Fruit fly (Drosophila melanogaster) whole organism, embryonic: ENCODE measurements around the gene foxo.

Experiments
- B-H1 ChIP-seq: fragments of 200-800 bp; sonication (Bioruptor generic); IDR thresholded peaks from 3 replicates; pipeline ENCODE4 v1.3.6; 2022; ENCODE audit warnings: missing biosample characterization, missing genetic modification characterization
- CG10959 ChIP-seq: fragments of 200-800 bp; sonication (Bioruptor generic); IDR thresholded peaks from 2 replicates; pipeline ENCODE4 v1.3.6; 2022; ENCODE audit warnings: missing biosample characterization, missing genetic modification characterization
- CG12104 ChIP-seq: fragments of 200-800 bp; sonication (Bioruptor generic); optimal IDR thresholded peaks from 3 replicates; lab custom pipeline; 2016; ENCODE audit warnings: missing biosample characterization, missing genetic modification characterization
- CG13296 ChIP-seq: fragments of 200-800 bp; sonication (Bioruptor generic); optimal IDR thresholded peaks from 3 replicates; lab custom pipeline; 2018; ENCODE audit warnings: missing biosample characterization, mild to moderate bottlenecking, missing genetic modification characterization
- CG13894 ChIP-seq: fragments of 200-800 bp; sonication (Bioruptor generic); optimal IDR thresholded peaks from 3 replicates; lab custom pipeline; 2018; ENCODE audit warnings: missing biosample characterization, mild to moderate bottlenecking, missing genetic modification characterization, moderate library complexity
- CG15073 ChIP-seq: fragments of 200-800 bp; sonication (Bioruptor generic); optimal IDR thresholded peaks from 2 replicates; lab custom pipeline; 2016; ENCODE audit warnings: missing biosample characterization, missing genetic modification characterization
- CG15696 ChIP-seq: fragments of 200-800 bp; sonication (Bioruptor generic); optimal IDR thresholded peaks from 2 replicates; lab custom pipeline; 2019; ENCODE audit warnings: missing biosample characterization, mild to moderate bottlenecking, missing genetic modification characterization, moderate library complexity
- CG2129 ChIP-seq: fragments of 200-800 bp; sonication (Bioruptor generic); IDR thresholded peaks from 2 replicates; pipeline ENCODE4 v1.3.6; 2022; ENCODE audit warnings: missing biosample characterization, missing genetic modification characterization; ENCODE audit not compliant: partially characterized antibody
- CG2678 ChIP-seq: fragments of 200-800 bp; sonication (Bioruptor generic); optimal IDR thresholded peaks from 3 replicates; lab custom pipeline; 2019; ENCODE audit warnings: missing biosample characterization, mild to moderate bottlenecking, missing genetic modification characterization, moderate library complexity
- CG43689 ChIP-seq: fragments of 200-800 bp; sonication (Bioruptor generic); IDR thresholded peaks from 2 replicates; pipeline ENCODE4 v1.3.6; 2022; ENCODE audit warnings: missing biosample characterization, missing genetic modification characterization
- CG4820 ChIP-seq: fragments of 200-800 bp; sonication (Bioruptor generic); optimal IDR thresholded peaks from 3 replicates; lab custom pipeline; 2016; ENCODE audit warnings: missing biosample characterization, missing genetic modification characterization
- CG5180 ChIP-seq: fragments of 200-800 bp; sonication (Bioruptor generic); optimal IDR thresholded peaks from 3 replicates; lab custom pipeline; 2017; ENCODE audit warnings: missing biosample characterization, missing genetic modification characterization, mild to moderate bottlenecking, moderate library complexity, missing genetic modification reagents
- CTCF ChIP-seq: fragments of 200-800 bp; sonication (Bioruptor generic); optimal IDR thresholded peaks from 2 replicates; lab custom pipeline; 2017; ENCODE audit warnings: missing biosample characterization, mild to moderate bottlenecking, missing genetic modification characterization, moderate library complexity
- Camta ChIP-seq: fragments of 200-800 bp; sonication (Bioruptor generic); optimal IDR thresholded peaks from 2 replicates; lab custom pipeline; 2016; ENCODE audit warnings: missing biosample characterization, missing genetic modification characterization
- CkIIα-i1 ChIP-seq: fragments of 200-800 bp; sonication (Bioruptor generic); IDR thresholded peaks from 2 replicates; pipeline ENCODE4 v1.3.6; 2022; ENCODE audit warnings: missing biosample characterization, missing genetic modification characterization
- CrebB ChIP-seq: fragments of 200-800 bp; sonication (Bioruptor generic); optimal IDR thresholded peaks from 3 replicates; lab custom pipeline; 2018; ENCODE audit warnings: missing biosample characterization, mild to moderate bottlenecking, missing genetic modification characterization
- Dek ChIP-seq: fragments of 200-800 bp; sonication (Bioruptor generic); optimal IDR thresholded peaks from 3 replicates; lab custom pipeline; 2019; ENCODE audit warnings: missing biosample characterization, mild to moderate bottlenecking, missing genetic modification characterization, moderate library complexity
- Dll ChIP-seq: fragments of 200-800 bp; sonication (Bioruptor generic); IDR thresholded peaks from 4 replicates; pipeline ENCODE4 v1.3.6; 2022; ENCODE audit warnings: missing biosample characterization, missing genetic modification characterization; ENCODE audit not compliant: partially characterized antibody
- Fer3 ChIP-seq: fragments of 200-800 bp; sonication (Bioruptor generic); optimal IDR thresholded peaks from 2 replicates; lab custom pipeline; 2018; ENCODE audit warnings: missing biosample characterization, mild to moderate bottlenecking, missing genetic modification characterization, moderate library complexity
- Gsc ChIP-seq: fragments of 200-800 bp; sonication (Bioruptor generic); IDR thresholded peaks from 2 replicates; pipeline ENCODE4 v1.3.6; 2022; ENCODE audit warnings: missing biosample characterization, missing genetic modification characterization
- HLH4C ChIP-seq: fragments of 200-800 bp; sonication (Bioruptor generic); IDR thresholded peaks from 3 replicates; pipeline ENCODE4 v1.3.6; 2022; ENCODE audit warnings: missing biosample characterization, missing genetic modification characterization; ENCODE audit not compliant: partially characterized antibody
- Hsf ChIP-seq: fragments of 200-800 bp; sonication (Bioruptor generic); optimal IDR thresholded peaks from 3 replicates; lab custom pipeline; 2016; ENCODE audit warnings: missing biosample characterization, missing genetic modification characterization
- MBD-R2 ChIP-seq: fragments of 200-800 bp; sonication (Bioruptor generic); IDR thresholded peaks from 2 replicates; pipeline ENCODE4 v1.3.6; 2022; ENCODE audit warnings: missing biosample characterization, missing genetic modification characterization
- Oli ChIP-seq: fragments of 200-800 bp; sonication (Bioruptor generic); optimal IDR thresholded peaks from 2 replicates; lab custom pipeline; 2018; ENCODE audit warnings: missing biosample characterization, mild to moderate bottlenecking, missing genetic modification characterization, moderate library complexity
- Pdp1 ChIP-seq, 2 experiments: fragments of 200-800 bp; sonication (Bioruptor generic); optimal IDR thresholded peaks; 3 replicates each; lab custom pipeline; 2016; ENCODE audit warnings: missing biosample characterization in 2 of 2, missing genetic modification characterization in 2 of 2, mild to moderate bottlenecking in 1 of 2, moderate library complexity in 1 of 2
- Ravus ChIP-seq: fragments of 200-800 bp; sonication (Bioruptor generic); IDR thresholded peaks from 2 replicates; pipeline ENCODE4 v1.3.6; 2022; ENCODE audit warnings: missing biosample characterization, missing genetic modification characterization
- Side ChIP-seq: fragments of 200-800 bp; sonication (Bioruptor generic); optimal IDR thresholded peaks from 2 replicates; lab custom pipeline; 2016; ENCODE audit warnings: missing biosample characterization, missing genetic modification characterization
- Sox100B ChIP-seq: fragments of 200-800 bp; sonication (Bioruptor generic); optimal IDR thresholded peaks from 3 replicates; lab custom pipeline; 2018; ENCODE audit warnings: missing biosample characterization, mild to moderate bottlenecking, missing genetic modification characterization
- Sry-δ ChIP-seq: fragments of 200-800 bp; sonication (Bioruptor generic); optimal IDR thresholded peaks from 2 replicates; lab custom pipeline; 2016; ENCODE audit warnings: missing biosample characterization, missing genetic modification characterization
- TFAM ChIP-seq: fragments of 200-800 bp; sonication (Bioruptor generic); optimal IDR thresholded peaks from 2 replicates; lab custom pipeline; 2017; ENCODE audit warnings: missing biosample characterization, missing genetic modification characterization, inconsistent platforms
- Tbp ChIP-seq: fragments of >200 bp; optimal IDR thresholded peaks from 2 replicates; lab custom pipeline; 2018; ENCODE audit warnings: missing biosample characterization, missing genetic modification characterization
- aop ChIP-seq: fragments of 200-800 bp; sonication (Bioruptor generic); IDR thresholded peaks from 2 replicates; pipeline ENCODE4 v1.3.6; 2022; ENCODE audit warnings: missing biosample characterization, missing genetic modification characterization
- ap ChIP-seq: fragments of 200-800 bp; sonication (Bioruptor generic); IDR thresholded peaks from 2 replicates; pipeline ENCODE4 v1.3.6; 2022; ENCODE audit warnings: missing biosample characterization, missing genetic modification characterization
- bowl ChIP-seq: fragments of 200-800 bp; sonication (Bioruptor generic); IDR thresholded peaks from 2 replicates; pipeline ENCODE4 v1.3.6; 2022; ENCODE audit warnings: missing biosample characterization, missing genetic modification characterization
- cas ChIP-seq: fragments of 200-800 bp; sonication (Bioruptor generic); IDR thresholded peaks from 2 replicates; pipeline ENCODE4 v1.3.6; 2022; ENCODE audit warnings: missing biosample characterization, missing genetic modification characterization
- cg ChIP-seq: fragments of 200-800 bp; sonication (Bioruptor generic); optimal IDR thresholded peaks from 3 replicates; lab custom pipeline; 2019; ENCODE audit warnings: missing biosample characterization, mild to moderate bottlenecking, missing genetic modification characterization, moderate library complexity
- crc ChIP-seq: fragments of 200-800 bp; sonication (Bioruptor generic); optimal IDR thresholded peaks from 2 replicates; lab custom pipeline; 2016; ENCODE audit warnings: missing biosample characterization, missing genetic modification characterization
- dmrt11E ChIP-seq: fragments of 200-800 bp; sonication (Bioruptor generic); optimal IDR thresholded peaks from 3 replicates; lab custom pipeline; 2018; ENCODE audit warnings: missing biosample characterization, mild to moderate bottlenecking, missing genetic modification characterization, moderate library complexity
- ems ChIP-seq: fragments of 200-800 bp; sonication (Bioruptor generic); optimal IDR thresholded peaks from 3 replicates; lab custom pipeline; 2016; ENCODE audit warnings: missing biosample characterization, missing genetic modification characterization
- insv ChIP-seq, 2 experiments: fragments of 200-800 bp; sonication (Bioruptor generic); optimal IDR thresholded peaks; 3 replicates each; lab custom pipeline; 2016 to 2018; ENCODE audit warnings: missing biosample characterization in 2 of 2, missing genetic modification characterization in 2 of 2
- nerfin-2 ChIP-seq: fragments of 200-800 bp; sonication (Bioruptor generic); IDR thresholded peaks from 2 replicates; pipeline ENCODE4 v1.3.6; 2022; ENCODE audit warnings: missing biosample characterization, missing genetic modification characterization; ENCODE audit not compliant: partially characterized antibody
- odd ChIP-seq: fragments of 200-800 bp; sonication (Bioruptor generic); optimal IDR thresholded peaks from 2 replicates; lab custom pipeline; 2017; ENCODE audit warnings: missing biosample characterization, mild to moderate bottlenecking, missing genetic modification characterization
- pros ChIP-seq: fragments of 200-800 bp; sonication (Bioruptor generic); optimal IDR thresholded peaks from 3 replicates; lab custom pipeline; 2019; ENCODE audit warnings: missing biosample characterization, mild to moderate bottlenecking, missing genetic modification characterization, moderate library complexity
- pzg ChIP-seq: fragments of 200-800 bp; sonication (Bioruptor generic); optimal IDR thresholded peaks from 3 replicates; lab custom pipeline; 2018; ENCODE audit warnings: missing biosample characterization, mild to moderate bottlenecking, missing genetic modification characterization, moderate library complexity
- sisA ChIP-seq: fragments of 200-800 bp; sonication (Bioruptor generic); IDR thresholded peaks from 2 replicates; pipeline ENCODE4 v1.3.6; 2022; ENCODE audit warnings: missing biosample characterization, missing genetic modification characterization
- tio ChIP-seq: fragments of 200-800 bp; sonication (Bioruptor generic); optimal IDR thresholded peaks from 2 replicates; lab custom pipeline; 2017; ENCODE audit warnings: missing biosample characterization, missing genetic modification characterization, inconsistent platforms
- unc-4 ChIP-seq: fragments of 200-800 bp; sonication (Bioruptor generic); IDR thresholded peaks from 2 replicates; pipeline ENCODE4 v1.3.6; 2022; ENCODE audit warnings: missing biosample characterization, missing genetic modification characterization; ENCODE audit not compliant: partially characterized antibody
- vnd ChIP-seq: fragments of 200-800 bp; sonication (Bioruptor generic); IDR thresholded peaks from 3 replicates; pipeline ENCODE4 v1.3.6; 2022; ENCODE audit warnings: missing biosample characterization, missing genetic modification characterization; ENCODE audit not compliant: partially characterized antibody
- zen ChIP-seq: fragments of 200-800 bp; sonication (Bioruptor generic); optimal IDR thresholded peaks from 3 replicates; lab custom pipeline; 2018; ENCODE audit warnings: missing biosample characterization, mild to moderate bottlenecking, missing genetic modification characterization, moderate library complexity

The foxo gene

DNA sequence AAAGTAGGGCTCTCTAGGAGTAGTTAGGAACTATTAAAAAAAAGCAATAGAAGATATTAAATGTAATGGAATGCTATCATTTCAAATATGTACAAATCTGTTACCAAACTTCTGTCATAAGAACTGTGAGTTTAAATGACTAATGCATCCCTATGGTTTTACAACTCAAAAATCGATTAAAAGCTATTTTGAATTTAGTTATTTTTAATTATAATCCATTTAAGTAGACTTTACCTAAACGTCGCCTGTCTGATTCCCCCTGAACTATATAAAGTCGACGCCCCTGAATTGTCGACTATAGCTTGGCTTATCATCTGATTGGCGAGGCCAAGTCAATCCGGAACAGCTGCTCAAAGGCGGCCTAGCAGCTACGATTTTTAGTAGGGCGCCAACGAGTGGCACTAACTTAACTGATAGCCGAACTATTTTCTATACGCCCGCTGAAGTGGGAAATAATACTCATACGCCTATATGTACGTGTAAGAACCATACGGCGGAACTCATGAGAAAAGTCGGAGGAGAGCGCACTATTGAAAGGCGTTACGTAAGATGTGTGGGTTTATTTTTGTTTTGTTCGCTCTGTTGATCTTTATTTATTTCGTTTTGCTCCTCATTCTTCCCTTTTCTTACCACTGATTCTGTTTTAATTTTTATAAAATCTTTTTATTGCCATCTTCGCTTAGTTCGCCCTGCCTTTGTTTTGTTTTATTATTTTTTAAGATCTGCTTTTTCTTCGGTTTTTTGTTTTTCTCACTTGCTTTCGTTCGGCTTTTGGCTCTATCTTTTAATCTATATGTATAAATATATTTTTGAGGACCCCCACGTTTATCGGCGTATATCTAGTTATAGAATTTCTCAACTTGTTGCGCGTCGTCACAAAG, 5.5 kb downstream of the foxo start (continued):
- TF ChIP-seq ems (GFP tag; lab: Kevin White, UChicago) (no peak), Hsf (peak; percentile 14), Side (GFP tag; lab: Kevin White, UChicago) (no peak), CkIIα-i1 (GFP tag; lab: Robert Waterston, UW) (no peak), crc (GFP tag; lab: Kevin White, UChicago) (no peak), Fer3 (tag; lab: Kevin White, UChicago) (peak; percentile 52), MBD-R2 (GFP tag; lab: Robert Waterston, UW) (no peak), CG43689 (GFP tag; lab: Robert Waterston, UW) (no peak), pros (GFP tag; lab: Kevin White, UChicago) (no peak), Pdp1 (GFP tag; optimal IDR thresholded peaks at IDR 0.05; lab: Kevin White, UChicago) (peak in 1 of 2 experiments; percentile 96), sisA (GFP tag; lab: Robert Waterston, UW) (peak; percentile 36; the same call in 1 of the 2 replicates), Sry-δ (GFP tag; lab: Kevin White, UChicago) (no peak), insv (GFP tag; optimal IDR thresholded peaks at IDR 0.05; lab: Kevin White, UChicago) (no peak), aop (no peak), bowl (GFP tag; lab: Robert Waterston, UW) (no peak), tio (peak; percentile 21), Dek (tag; lab: Kevin White, UChicago) (no peak), B-H1 (GFP tag; lab: Robert Waterston, UW) (no peak; the same call in 2 of the 3 replicates), CG5180 (peak; percentile 3), CG2678 (peak; percentile 73), ap (GFP tag; lab: Robert Waterston, UW) (no peak), CG10959 (GFP tag; lab: Robert Waterston, UW) (no peak), dmrt11E (no peak), CG12104 (peak; percentile 46), Oli (tag; lab: Kevin White, UChicago) (peak; percentile 52), HLH4C (GFP tag; lab: Robert Waterston, UW) (no peak), unc-4 (GFP tag; lab: Robert Waterston, UW) (no peak), cas (GFP tag; lab: Robert Waterston, UW) (no peak), TFAM (no peak), CG2129 (GFP tag; lab: Robert Waterston, UW) (no peak), Dll (GFP tag; lab: Robert Waterston, UW) (no peak), Gsc (GFP tag; lab: Robert Waterston, UW) (no peak), CTCF (GFP tag; lab: Kevin White, UChicago) (no peak), CG13894 (tag; lab: Kevin White, UChicago) (peak; percentile 97), CG15696 (tag; lab: Kevin White, UChicago) (no peak), odd (GFP tag; lab: Kevin White, UChicago) (peak; percentile 1), zen (tag; lab: Kevin White, UChicago) (no peak), Sox100B (GFP tag; lab: Kevin White, UChicago) (peak; percentile 54), CG15073 (GFP tag; lab: Kevin White, UChicago) (no peak), Tbp (no peak), cg (GFP tag; lab: Kevin White, UChicago) (no peak), vnd (GFP tag; lab: Robert Waterston, UW) (no peak), pzg (GFP tag; lab: Kevin White, UChicago) (no peak), Camta (no peak), CG4820 (GFP tag; lab: Kevin White, UChicago) (peak; percentile 39), CG13296 (GFP tag; lab: Kevin White, UChicago) (peak; percentile 31), CrebB (tag; lab: Kevin White, UChicago) (no peak), nerfin-2 (GFP tag; lab: Robert Waterston, UW) (no peak), Ravus (GFP tag; lab: Robert Waterston, UW) (no peak)
